Fruit fly (Drosophila melanogaster): ENCODE measurements around the gene CG13622.

Gene CG13622

dm6 chr3R:24523578-24523977, at the start of gene CG13622:
Gene CG13622, minus strand, starts transcription at chr3R:24523678.
- TF ChIP-seq ovo (GFP tag; optimal IDR thresholded peaks at IDR 0.05), result no peak
- no peak for TF ChIP-seq Hr96 (GFP tag; optimal IDR thresholded peaks at IDR 0.05)
- no peak for TF ChIP-seq pad (GFP tag; optimal IDR thresholded peaks at IDR 0.05)
- no peak for TF ChIP-seq bab1 (GFP tag; optimal IDR thresholded peaks at IDR 0.05)
- TF ChIP-seq Mnt (GFP tag; optimal IDR thresholded peaks at IDR 0.05), result no peak
- no peak for TF ChIP-seq CG7101 (tag; optimal IDR thresholded peaks at IDR 0.05)
- no peak for TF ChIP-seq toe (GFP tag; optimal IDR thresholded peaks at IDR 0.05)
- TF ChIP-seq CG12768 (GFP tag; optimal IDR thresholded peaks at IDR 0.05), result no peak
- no peak for TF ChIP-seq cic (GFP tag; optimal IDR thresholded peaks at IDR 0.05)
- TF ChIP-seq CG1620 (GFP tag; optimal IDR thresholded peaks at IDR 0.05), result no peak
- TF ChIP-seq CG33017 (tag; optimal IDR thresholded peaks at IDR 0.05), result no peak
- TF ChIP-seq tj (GFP tag; optimal IDR thresholded peaks at IDR 0.05), result no peak
- no peak for TF ChIP-seq Clk (GFP tag; optimal IDR thresholded peaks at IDR 0.05)
- no peak for TF ChIP-seq CG7045 (GFP tag; optimal IDR thresholded peaks at IDR 0.05)
- no peak for TF ChIP-seq cnc (optimal IDR thresholded peaks at IDR 0.05)
- TF ChIP-seq CG11617 (GFP tag; optimal IDR thresholded peaks at IDR 0.05), result no peak

dm6 chr3R:24572540-24573043, 49.1 kb upstream of the CG13622 start:
- TF ChIP-seq toe (GFP tag; optimal IDR thresholded peaks at IDR 0.05), result peak; percentile 98
- peak; percentile 97 for TF ChIP-seq Hr96 (GFP tag; optimal IDR thresholded peaks at IDR 0.05)
- TF ChIP-seq tj (GFP tag; optimal IDR thresholded peaks at IDR 0.05), result peak; percentile 76
- TF ChIP-seq CG7045 (GFP tag; optimal IDR thresholded peaks at IDR 0.05), result peak; percentile 98
- TF ChIP-seq Crg-1 (GFP tag; optimal IDR thresholded peaks at IDR 0.05), result peak; percentile 97
- peak; percentile 96 for TF ChIP-seq CG1620 (GFP tag; optimal IDR thresholded peaks at IDR 0.05)
- TF ChIP-seq Clk (GFP tag; optimal IDR thresholded peaks at IDR 0.05), result peak; percentile 98
- peak; percentile 94 for TF ChIP-seq pad (GFP tag; optimal IDR thresholded peaks at IDR 0.05)
- peak; percentile 95 for TF ChIP-seq Mnt (GFP tag; optimal IDR thresholded peaks at IDR 0.05)
- TF ChIP-seq CG11617 (GFP tag; optimal IDR thresholded peaks at IDR 0.05), result peak; percentile 99
- peak; percentile 99 for TF ChIP-seq kay (GFP tag; ENCODE audit: borderline replicate concordance)
- peak; percentile 96 for TF ChIP-seq bab1 (GFP tag; optimal IDR thresholded peaks at IDR 0.05)
- TF ChIP-seq cic (GFP tag; optimal IDR thresholded peaks at IDR 0.05), result peak; percentile 97
- TF ChIP-seq cnc (optimal IDR thresholded peaks at IDR 0.05), result no peak
- TF ChIP-seq ovo (GFP tag; optimal IDR thresholded peaks at IDR 0.05), result peak; percentile 94
- peak; percentile 99 for TF ChIP-seq CG7101 (tag; optimal IDR thresholded peaks at IDR 0.05)
- peak; percentile 99 for TF ChIP-seq CG12768 (GFP tag; optimal IDR thresholded peaks at IDR 0.05)
- TF ChIP-seq CG33017 (tag; optimal IDR thresholded peaks at IDR 0.05), result peak; percentile 99
- TF ChIP-seq CG5204 (GFP tag; optimal IDR thresholded peaks at IDR 0.05), result peak; percentile 98
- peak; percentile 96 for TF ChIP-seq CG14711 (tag; optimal IDR thresholded peaks at IDR 0.05)

- peak; percentile 77 for TF ChIP-seq cic (GFP tag; optimal IDR thresholded peaks at IDR 0.05)
- no peak for TF ChIP-seq cnc (optimal IDR thresholded peaks at IDR 0.05)
- no peak for TF ChIP-seq CG12768 (GFP tag; optimal IDR thresholded peaks at IDR 0.05)
- TF ChIP-seq CG7101 (tag; optimal IDR thresholded peaks at IDR 0.05), result no peak
- TF ChIP-seq Crg-1 (GFP tag; optimal IDR thresholded peaks at IDR 0.05), result no peak
- TF ChIP-seq CG14711 (tag; optimal IDR thresholded peaks at IDR 0.05), result peak; percentile 11
- TF ChIP-seq Mnt (GFP tag; optimal IDR thresholded peaks at IDR 0.05), result peak; percentile 62
- TF ChIP-seq CG33017 (tag; optimal IDR thresholded peaks at IDR 0.05), result peak; percentile 59
- peak; percentile 73 for TF ChIP-seq tj (GFP tag; optimal IDR thresholded peaks at IDR 0.05)
- no peak for TF ChIP-seq Clk (GFP tag; optimal IDR thresholded peaks at IDR 0.05)
- TF ChIP-seq CG7045 (GFP tag; optimal IDR thresholded peaks at IDR 0.05), result no peak
- TF ChIP-seq bab1 (GFP tag; optimal IDR thresholded peaks at IDR 0.05), result no peak
- TF ChIP-seq kay (GFP tag; ENCODE audit: borderline replicate concordance), result peak; percentile 89
- TF ChIP-seq pad (GFP tag; optimal IDR thresholded peaks at IDR 0.05), result no peak
- TF ChIP-seq ovo (GFP tag; optimal IDR thresholded peaks at IDR 0.05), result no peak
- TF ChIP-seq Hr96 (GFP tag; optimal IDR thresholded peaks at IDR 0.05), result no peak
- TF ChIP-seq CG1620 (GFP tag; optimal IDR thresholded peaks at IDR 0.05), result no peak
Measured at dm6 chr3R:24571386-24572124, 48.1 kb upstream of the CG13622 start.

- TF ChIP-seq CG11617 (GFP tag; optimal IDR thresholded peaks at IDR 0.05) (no peak), kay (GFP tag; ENCODE audit: borderline replicate concordance) (peak; percentile 80), CG12768 (GFP tag; optimal IDR thresholded peaks at IDR 0.05) (peak; percentile 44)
Measured at dm6 chr3R:24569669-24570349, 46.3 kb upstream of the CG13622 start.

dm6 chr3R:24568251-24568932, 44.9 kb upstream of the CG13622 start:
- TF ChIP-seq Mnt (GFP tag; optimal IDR thresholded peaks at IDR 0.05) (peak; percentile 51), Crg-1 (GFP tag; optimal IDR thresholded peaks at IDR 0.05) (peak; percentile 14), cic (GFP tag; optimal IDR thresholded peaks at IDR 0.05) (peak; percentile 86), bab1 (GFP tag; optimal IDR thresholded peaks at IDR 0.05) (no peak), tj (GFP tag; optimal IDR thresholded peaks at IDR 0.05) (no peak), CG14711 (tag; optimal IDR thresholded peaks at IDR 0.05) (no peak), pad (GFP tag; optimal IDR thresholded peaks at IDR 0.05) (no peak), Hr96 (GFP tag; optimal IDR thresholded peaks at IDR 0.05) (no peak), cnc (optimal IDR thresholded peaks at IDR 0.05) (no peak), CG11617 (GFP tag; optimal IDR thresholded peaks at IDR 0.05) (no peak), ovo (GFP tag; optimal IDR thresholded peaks at IDR 0.05) (no peak), CG7101 (tag; optimal IDR thresholded peaks at IDR 0.05) (no peak), CG7045 (GFP tag; optimal IDR thresholded peaks at IDR 0.05) (no peak), CG33017 (tag; optimal IDR thresholded peaks at IDR 0.05) (peak; percentile 43), CG12768 (GFP tag; optimal IDR thresholded peaks at IDR 0.05) (peak; percentile 33), kay (GFP tag; ENCODE audit: borderline replicate concordance) (peak; percentile 58), toe (GFP tag; optimal IDR thresholded peaks at IDR 0.05) (no peak), CG1620 (GFP tag; optimal IDR thresholded peaks at IDR 0.05) (no peak), CG5204 (GFP tag; optimal IDR thresholded peaks at IDR 0.05) (no peak)
